Worm (Caenorhabditis elegans): ENCODE measurements around the gene F55B11.6.

DNA sequence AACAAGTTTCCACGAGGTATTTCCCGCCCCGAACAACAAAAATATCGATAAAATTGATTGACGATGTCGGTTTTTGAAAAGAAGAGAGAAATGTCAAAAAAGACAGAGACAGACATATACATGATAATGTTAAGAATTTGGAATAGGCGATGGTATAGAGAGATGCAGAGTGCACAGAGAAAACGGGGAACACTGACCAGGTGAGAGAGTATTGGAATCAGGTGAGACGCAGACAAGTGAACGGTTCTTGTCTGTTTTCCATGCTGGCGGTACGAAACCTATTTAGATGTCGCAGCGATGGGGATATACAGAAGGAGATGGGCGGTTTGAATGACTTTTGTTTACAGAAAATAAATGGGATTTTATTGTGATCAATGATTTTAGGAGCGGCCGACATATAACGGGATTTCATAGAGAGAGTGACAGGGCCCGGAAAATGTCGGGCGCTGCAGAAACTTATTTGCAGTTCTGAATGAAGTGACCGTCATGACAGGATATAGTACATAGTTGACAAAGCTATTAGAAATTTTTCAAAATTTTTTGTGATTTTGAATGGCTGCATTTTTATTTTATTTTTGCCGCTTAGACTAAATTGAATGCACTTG, 28.3 kb upstream of the F55B11.6 start:
- TF ChIP-seq jun-1 (tag; optimal IDR thresholded peaks at IDR 0.05) (no peak), pqm-1 (tag; optimal IDR thresholded peaks at IDR 0.05) (no peak), R02D3.7 (tag; optimal IDR thresholded peaks at IDR 0.05) (no peak), ceh-9 (tag; optimal IDR thresholded peaks at IDR 0.05) (no peak), eor-1 (tag; optimal IDR thresholded peaks at IDR 0.05) (no peak), lin-39 (tag; optimal IDR thresholded peaks at IDR 0.05) (no peak), ama-1 (optimal IDR thresholded peaks at IDR 0.05) (no peak)

Data from whole organism, L3 larva.